Worm (Caenorhabditis elegans) whole organism, L2 larva: ENCODE results near the gene nhr-267.
"Not testable (repeated sequence)": the region's sequence is repeated elsewhere in the genome, so short reads cannot be mapped to it uniquely, and the experiment has no call there.

Experiments
- ZK546.5 ChIP-seq: sonication (generic microtip); optimal IDR thresholded peaks from 2 replicates; lab custom pipeline; 2017; ENCODE audit warnings: missing biosample characterization, missing genetic modification characterization
- lin-13 ChIP-seq: fragments of 150-350 bp; optimal IDR thresholded peaks from 2 replicates; lab custom pipeline; 2014; ENCODE audit warnings: missing biosample characterization, missing genetic modification reagents, missing genetic modification characterization
- nhr-11 ChIP-seq: fragments of 150-350 bp; optimal IDR thresholded peaks from 2 replicates; lab custom pipeline; 2014; ENCODE audit warnings: missing biosample characterization, missing genetic modification characterization

DNA sequence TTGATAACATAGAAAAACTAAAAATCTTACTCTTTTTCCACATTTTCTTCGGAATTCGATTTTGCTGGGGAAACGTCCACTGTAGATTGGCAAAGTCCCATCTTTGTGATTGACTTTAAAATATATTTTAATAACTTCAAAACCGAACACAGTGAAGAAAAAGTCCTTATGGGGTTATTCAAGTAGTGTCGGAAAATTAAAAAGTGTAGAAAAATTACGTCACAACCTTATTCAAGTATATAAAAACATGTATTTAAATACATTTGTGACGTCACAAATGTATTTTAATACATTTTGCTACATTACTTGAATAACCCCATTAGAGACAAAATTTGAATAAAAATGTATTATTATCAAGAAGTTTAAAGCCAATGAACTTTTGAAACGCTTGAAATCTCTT is 26.6 kb upstream of the nhr-267 start, which contains the start of gene F49C12.7:
- TF ChIP-seq ZK546.5 (tag; lab: Kevin White, UChicago); nhr-11 (tag; lab: Kevin White, UChicago); lin-13 (GFP tag; lab: Kevin White, UChicago): not testable (repeated sequence)
